Worm (Caenorhabditis elegans) whole organism, L4 larva: ENCODE results near the gene arx-6.
"Not testable (repeated sequence)": the region's sequence is repeated elsewhere in the genome, so short reads cannot be mapped to it uniquely, and the experiment has no call there.

ENCODE experiments used
- D1046.2 ChIP-seq: fragments of 200-800 bp; sonication (Bioruptor generic); IDR thresholded peaks from 2 replicates; pipeline ENCODE4 v1.3.6; 2022; ENCODE audit warnings: missing genetic modification characterization, missing compliant biosample characterization
- F26F4.8 ChIP-seq: fragments of 200-800 bp; sonication (Bioruptor generic); conservative IDR thresholded peaks from 2 replicates; pipeline ENCODE4 v1.3.6; 2022; ENCODE audit warnings: missing genetic modification characterization, missing compliant biosample characterization
- F37D6.2 ChIP-seq: sonication (generic microtip); optimal IDR thresholded peaks from 2 replicates; lab custom pipeline; 2016; ENCODE audit warnings: mild to moderate bottlenecking, missing genetic modification characterization, missing compliant biosample characterization
- T26A8.4 ChIP-seq: fragments of 200-800 bp; sonication (Bioruptor generic); IDR thresholded peaks from 2 replicates; pipeline ENCODE4 v1.3.6; 2022; ENCODE audit warnings: missing genetic modification characterization, missing compliant biosample characterization
- Y48G9A.11 ChIP-seq: fragments of 200-800 bp; sonication (Bioruptor generic); IDR thresholded peaks from 2 replicates; pipeline ENCODE4 v1.3.6; 2022; ENCODE audit warnings: missing genetic modification reagents, missing genetic modification characterization, missing compliant biosample characterization
- ZK546.5 ChIP-seq, 2 experiments: sonication (generic microtip); optimal IDR thresholded peaks; 2 replicates each; lab custom pipeline; 2017; ENCODE audit warnings: missing biosample characterization in 2 of 2, missing genetic modification characterization in 2 of 2
- aha-1 ChIP-seq: fragments of 150-350 bp; peaks from one replicate; lab custom pipeline; 2014; ENCODE audit warnings: missing biosample characterization, missing genetic modification characterization
- arid-1 ChIP-seq: fragments of 200-800 bp; sonication (Bioruptor generic); conservative IDR thresholded peaks from 2 replicates; pipeline ENCODE4 v1.3.6; 2022; ENCODE audit warnings: missing genetic modification reagents, missing genetic modification characterization, missing compliant biosample characterization
- ceh-20 ChIP-seq: fragments of 200-800 bp; sonication (Bioruptor generic); IDR thresholded peaks from 2 replicates; pipeline ENCODE4 v1.3.6; 2022; ENCODE audit warnings: missing genetic modification reagents, missing genetic modification characterization, missing compliant biosample characterization
- ceh-44 ChIP-seq: fragments of 200-800 bp; sonication (Bioruptor generic); IDR thresholded peaks from 2 replicates; pipeline ENCODE4 v1.3.6; 2022; ENCODE audit warnings: missing genetic modification reagents, missing genetic modification characterization, missing compliant biosample characterization
- ces-1 ChIP-seq: fragments of 150-350 bp; sonication (generic microtip); optimal IDR thresholded peaks from 4 replicates; lab custom pipeline; 2014; ENCODE audit warnings: missing biosample characterization, missing genetic modification reagents, missing genetic modification characterization
- ctbp-1 ChIP-seq: fragments of 200-800 bp; sonication (Bioruptor generic); IDR thresholded peaks from 2 replicates; pipeline ENCODE4 v1.3.6; 2022; ENCODE audit warnings: missing genetic modification reagents, missing genetic modification characterization, missing compliant biosample characterization
- daf-8 ChIP-seq: fragments of 200-800 bp; sonication (Bioruptor generic); IDR thresholded peaks from 2 replicates; pipeline ENCODE4 v1.3.6; 2022; ENCODE audit warnings: missing genetic modification characterization, missing compliant biosample characterization
- dmd-6 ChIP-seq: fragments of 200-800 bp; sonication (Bioruptor generic); IDR thresholded peaks from 2 replicates; pipeline ENCODE4 v1.3.6; 2022; ENCODE audit warnings: missing genetic modification reagents, missing genetic modification characterization, missing compliant biosample characterization
- dmd-9 ChIP-seq: fragments of 200-800 bp; sonication (Bioruptor generic); IDR thresholded peaks from 2 replicates; pipeline ENCODE4 v1.3.6; 2022; ENCODE audit warnings: missing genetic modification reagents, missing genetic modification characterization, missing compliant biosample characterization
- dpl-1 ChIP-seq: fragments of 150-350 bp; optimal IDR thresholded peaks from 2 replicates; lab custom pipeline; 2014; ENCODE audit warnings: missing biosample characterization, missing genetic modification reagents, missing genetic modification characterization
- dve-1 ChIP-seq: sonication (generic microtip); optimal IDR thresholded peaks from 2 replicates; lab custom pipeline; 2017; ENCODE audit warnings: antibody characterized with exemption, mild to moderate bottlenecking, missing genetic modification characterization, missing compliant biosample characterization; ENCODE audit not compliant: insufficient read depth
- egl-43 ChIP-seq: fragments of 200-800 bp; sonication (Bioruptor generic); IDR thresholded peaks from 2 replicates; pipeline ENCODE4 v1.3.6; 2022; ENCODE audit warnings: missing genetic modification reagents, missing genetic modification characterization, missing compliant biosample characterization
- hlh-11 ChIP-seq: fragments of 200-800 bp; sonication (Bioruptor generic); optimal IDR thresholded peaks from 2 replicates; lab custom pipeline; 2018; ENCODE audit warnings: mild to moderate bottlenecking, missing genetic modification characterization, missing compliant biosample characterization
- hmg-1.1 ChIP-seq: fragments of 200-800 bp; sonication (Bioruptor generic); IDR thresholded peaks from 2 replicates; pipeline ENCODE4 v1.3.6; 2022; ENCODE audit warnings: missing genetic modification reagents, missing genetic modification characterization, missing compliant biosample characterization
- lim-7 ChIP-seq: fragments of 200-800 bp; sonication (Bioruptor generic); IDR thresholded peaks from 2 replicates; pipeline ENCODE4 v1.3.6; 2022; ENCODE audit warnings: missing genetic modification characterization, missing compliant biosample characterization
- lin-29 ChIP-seq: fragments of 200-800 bp; sonication (Bioruptor generic); IDR thresholded peaks from 2 replicates; pipeline ENCODE4 v1.3.6; 2022; ENCODE audit warnings: missing genetic modification reagents, missing genetic modification characterization, missing compliant biosample characterization
- lin-38 ChIP-seq: fragments of 200-800 bp; sonication (Bioruptor generic); IDR thresholded peaks from 2 replicates; pipeline ENCODE4 v1.3.6; 2022; ENCODE audit warnings: missing genetic modification reagents, missing genetic modification characterization, missing compliant biosample characterization
- lsy-2 ChIP-seq, 2 experiments: fragments of 150-350 bp in 1 of 2; sonication (generic microtip) in 1 of 2; optimal IDR thresholded peaks; 2 replicates each; lab custom pipeline; 2014 to 2017; ENCODE audit warnings: missing biosample characterization in 2 of 2, missing genetic modification characterization in 2 of 2
- madf-9 ChIP-seq: fragments of 200-800 bp; sonication (Bioruptor generic); conservative IDR thresholded peaks from 2 replicates; pipeline ENCODE4 v1.3.6; 2022; ENCODE audit warnings: missing genetic modification reagents, missing genetic modification characterization, missing compliant biosample characterization
- mdl-1 ChIP-seq, 2 experiments: fragments of 150-350 bp in 1 of 2; sonication (generic microtip) in 1 of 2; optimal IDR thresholded peaks; 2 replicates each; lab custom pipeline; 2014 to 2017; ENCODE audit warnings: missing biosample characterization in 2 of 2, missing genetic modification characterization in 2 of 2
- mdt-29 ChIP-seq: fragments of 200-800 bp; sonication (Bioruptor generic); IDR thresholded peaks from 2 replicates; pipeline ENCODE4 v1.3.6; 2022; ENCODE audit warnings: missing genetic modification reagents, missing genetic modification characterization, missing compliant biosample characterization
- mep-1 ChIP-seq: fragments of 150-350 bp; sonication (generic microtip); optimal IDR thresholded peaks from 3 replicates; lab custom pipeline; 2014; ENCODE audit warnings: missing biosample characterization, missing genetic modification characterization
- mes-2 ChIP-seq: sonication (generic microtip); optimal IDR thresholded peaks from 2 replicates; lab custom pipeline; 2016; ENCODE audit warnings: missing genotype, mild to moderate bottlenecking, missing genetic modification characterization, missing compliant biosample characterization; ENCODE audit not compliant: poor library complexity, severe bottlenecking
- mxl-2 ChIP-seq: fragments of 200-800 bp; sonication (Bioruptor generic); conservative IDR thresholded peaks from 2 replicates; pipeline ENCODE4 v1.3.6; 2022; ENCODE audit warnings: missing genetic modification reagents, missing genetic modification characterization, missing compliant biosample characterization
- mxl-3 ChIP-seq: fragments of 200-800 bp; sonication (Bioruptor generic); optimal IDR thresholded peaks from 2 replicates; lab custom pipeline; 2018; ENCODE audit warnings: mild to moderate bottlenecking, missing genetic modification characterization, missing compliant biosample characterization
- nhr-28 ChIP-seq: fragments of 150-350 bp; optimal IDR thresholded peaks from 2 replicates; lab custom pipeline; 2014; ENCODE audit warnings: missing biosample characterization, missing genetic modification characterization
- nhr-42 ChIP-seq: fragments of 200-800 bp; sonication (Bioruptor generic); IDR thresholded peaks from 2 replicates; pipeline ENCODE4 v1.3.6; 2022; ENCODE audit warnings: missing genetic modification characterization, missing compliant biosample characterization
- pha-4 ChIP-seq, 2 experiments: fragments of 150-350 bp in 1 of 2; fragments of 200-800 bp in 1 of 2; sonication (Bioruptor generic) in 1 of 2; IDR thresholded peaks in 1 of 2; optimal IDR thresholded peaks in 1 of 2; 2 replicates each; pipeline versions ENCODE4 v1.3.6 to Lab custom; 2014 to 2022; ENCODE audit warnings: missing genetic modification characterization in 2 of 2, missing genetic modification reagents in 2 of 2, missing biosample characterization in 1 of 2, missing compliant biosample characterization in 1 of 2
- php-3 ChIP-seq: fragments of 200-800 bp; sonication (Bioruptor generic); IDR thresholded peaks from 2 replicates; pipeline ENCODE4 v1.3.6; 2022; ENCODE audit warnings: missing genetic modification reagents, missing genetic modification characterization, missing compliant biosample characterization
- rbr-2 ChIP-seq: sonication (generic microtip); optimal IDR thresholded peaks from 2 replicates; lab custom pipeline; 2016; ENCODE audit warnings: missing genotype, missing genetic modification characterization, missing compliant biosample characterization
- set-16 ChIP-seq: fragments of 200-800 bp; sonication (Bioruptor generic); IDR thresholded peaks from 2 replicates; pipeline ENCODE4 v1.3.6; 2022; ENCODE audit warnings: missing genetic modification reagents, missing genetic modification characterization, missing compliant biosample characterization
- skn-1 ChIP-seq: fragments of 150-350 bp; optimal IDR thresholded peaks from 2 replicates; lab custom pipeline; 2014; ENCODE audit warnings: missing biosample characterization, missing genetic modification characterization
- snpc-1.2 ChIP-seq: fragments of 200-800 bp; sonication (Bioruptor generic); IDR thresholded peaks from 2 replicates; pipeline ENCODE4 v1.3.6; 2022; ENCODE audit warnings: missing genetic modification reagents, missing genetic modification characterization, missing compliant biosample characterization
- vab-7 ChIP-seq: fragments of 200-800 bp; sonication (Bioruptor generic); IDR thresholded peaks from 2 replicates; pipeline ENCODE4 v1.3.6; 2022; ENCODE audit warnings: missing genetic modification reagents, missing genetic modification characterization, missing compliant biosample characterization

arx-6 gene

ce11 chrIII:4922020-4922419 lies 43.6 kb downstream of the arx-6 start, which contains the start of gene mmab-1:
TSS of gene mmab-1 (minus strand) at chrIII:4922114.
- TF ChIP-seq snpc-1.2 (0 out of 2 replicates have a peak, but pooled peaks have one; percentile 20), D1046.2 (0 out of 2 replicates have a peak, but pooled peaks have one; percentile 20), ceh-20 (GFP tag; lab: Robert Waterston, UW) (peak; percentile 74), madf-9 (GFP tag; lab: Robert Waterston, UW) (peak; percentile 65; the same call in 1 of the 2 replicates), egl-43 (peak; percentile 64; the same call in 1 of the 2 replicates), dve-1 (peak; percentile 29), F37D6.2 (tag; lab: Kevin White, UChicago) (peak; percentile 21), ces-1 (GFP tag; lab: Kevin White, UChicago) (peak; percentile 27), arid-1 (GFP tag; lab: Robert Waterston, UW) (0 out of 2 replicates have a peak, but pooled peaks have one; percentile 40), mes-2 (tag; lab: Kevin White, UChicago) (peak; percentile 71), ctbp-1 (peak; percentile 85), pha-4 (GFP tag; IDR thresholded peaks at IDR 0.05; lab: Robert Waterston, UW) (peak; percentile 21; the same call in 1 of the 2 replicates), hlh-11 (tag; lab: Kevin White, UChicago) (peak; percentile 36), mep-1 (tag; lab: Kevin White, UChicago) (peak; percentile 35), T26A8.4 (GFP tag; lab: Robert Waterston, UW) (peak; percentile 38), lsy-2 (tag; optimal IDR thresholded peaks at IDR 0.05; lab: Kevin White, UChicago) (peak in 1 of 2 experiments; percentile 33), nhr-42 (peak; percentile 74; the same call in 1 of the 2 replicates), dmd-9 (GFP tag; lab: Robert Waterston, UW) (peak; percentile 68; the same call in 1 of the 2 replicates), hmg-1.1 (peak; percentile 65), Y48G9A.11 (peak; percentile 49; the same call in 1 of the 2 replicates), lin-29 (0 out of 2 replicates have a peak, but pooled peaks have one; percentile 8), mdt-29 (GFP tag; lab: Robert Waterston, UW) (peak; percentile 41; the same call in 1 of the 2 replicates), nhr-28 (tag; lab: Kevin White, UChicago) (peak; percentile 4), vab-7 (GFP tag; lab: Robert Waterston, UW) (peak; percentile 80), mxl-3 (GFP tag; lab: Kevin White, UChicago) (peak; percentile 3), dpl-1 (GFP tag; lab: Kevin White, UChicago) (peak; percentile 34), dmd-6 (GFP tag; lab: Robert Waterston, UW) (peak; percentile 56), lim-7 (GFP tag; lab: Robert Waterston, UW) (peak; percentile 45; the same call in 1 of the 2 replicates), php-3 (GFP tag; lab: Robert Waterston, UW) (peak; percentile 29; the same call in 1 of the 2 replicates), lin-38 (GFP tag; lab: Robert Waterston, UW) (peak; percentile 87), rbr-2 (peak; percentile 50), set-16 (GFP tag; lab: Robert Waterston, UW) (peak; percentile 14; the same call in 1 of the 2 replicates)
- not testable (repeated sequence) for TF ChIP-seq pha-4 (tag; optimal IDR thresholded peaks at IDR 0.05; lab: Kevin White, UChicago)

ce11 chrIII:4924134-4924533 lies 45.7 kb downstream of the arx-6 start:
- TF ChIP-seq ZK546.5 (tag; optimal IDR thresholded peaks at IDR 0.05; lab: Kevin White, UChicago) (no peak), lsy-2 (tag; optimal IDR thresholded peaks at IDR 0.05; lab: Kevin White, UChicago) (no peak), F26F4.8 (0 out of 2 replicates have a peak, but pooled peaks have one; percentile 51), lin-38 (GFP tag; lab: Robert Waterston, UW) (no peak), daf-8 (GFP tag; lab: Robert Waterston, UW) (no peak), ceh-44 (GFP tag; lab: Robert Waterston, UW) (no peak), mdl-1 (tag; optimal IDR thresholded peaks at IDR 0.05; lab: Kevin White, UChicago) (no peak), mxl-2 (no peak), php-3 (GFP tag; lab: Robert Waterston, UW) (no peak), rbr-2 (no peak), aha-1 (tag; lab: Kevin White, UChicago) (peak; percentile 67), skn-1 (no peak)
